Worm (Caenorhabditis elegans) whole organism, L1 larva: ENCODE results near the gene srj-42.

Source experiments
- C04F5.9 ChIP-seq: sonication (generic microtip); optimal IDR thresholded peaks from 2 replicates; lab custom pipeline; 2016; ENCODE audit warnings: missing genetic modification characterization, missing compliant biosample characterization
- C34B4.2 ChIP-seq: sonication (generic microtip); optimal IDR thresholded peaks from 2 replicates; lab custom pipeline; 2017; ENCODE audit warnings: mild to moderate bottlenecking, missing genetic modification characterization, missing compliant biosample characterization
- F16B12.6 ChIP-seq: fragments of 150-350 bp; optimal IDR thresholded peaks from 2 replicates; lab custom pipeline; 2014; ENCODE audit warnings: missing biosample characterization, missing genetic modification characterization
- Y116A8C.19 ChIP-seq: sonication (generic microtip); optimal IDR thresholded peaks from 2 replicates; lab custom pipeline; 2016; ENCODE audit warnings: missing compliant biosample characterization, missing genetic modification characterization, borderline replicate concordance
- alr-1 ChIP-seq: fragments of 200-800 bp; sonication (Bioruptor generic); optimal IDR thresholded peaks from 2 replicates; lab custom pipeline; 2018; ENCODE audit warnings: borderline replicate concordance, mild to moderate bottlenecking, missing genetic modification characterization, missing compliant biosample characterization
- aly-2 ChIP-seq: fragments of 150-350 bp; optimal IDR thresholded peaks from 2 replicates; lab custom pipeline; 2014; ENCODE audit warnings: missing biosample characterization, missing genetic modification characterization
- ama-1 ChIP-seq: fragments of 150-350 bp; optimal IDR thresholded peaks from 2 replicates; lab custom pipeline; 2014
- ceh-82 ChIP-seq, 3 experiments: fragments of 150-350 bp in 1 of 3; sonication (generic microtip) in 2 of 3; optimal IDR thresholded peaks; 2 replicates each; lab custom pipeline; 2014 to 2017; ENCODE audit warnings: missing biosample characterization in 3 of 3, missing genetic modification characterization in 3 of 3
- ces-1 ChIP-seq: fragments of 150-350 bp; optimal IDR thresholded peaks from 2 replicates; lab custom pipeline; 2014; ENCODE audit warnings: missing biosample characterization, missing genetic modification reagents, missing genetic modification characterization
- dpl-1 ChIP-seq, 3 experiments: fragments of 150-350 bp in 2 of 3; sonication (generic microtip) in 1 of 3; optimal IDR thresholded peaks; 2 replicates each; lab custom pipeline; 2014 to 2017; ENCODE audit warnings: missing biosample characterization in 3 of 3, missing genetic modification characterization in 3 of 3, missing genetic modification reagents in 3 of 3
- efl-1 ChIP-seq, 4 experiments: fragments of 150-350 bp; optimal IDR thresholded peaks in 3 of 4; peaks in 1 of 4; 1 replicate in 1 of 4; 2 replicates in 3 of 4; lab custom pipeline; 2014; ENCODE audit warnings: missing biosample characterization in 2 of 4, missing genetic modification characterization in 2 of 4, missing genetic modification reagents in 2 of 4
- egl-27 ChIP-seq, 2 experiments: fragments of 150-350 bp in 1 of 2; sonication (generic microtip); optimal IDR thresholded peaks; 3 replicates each; lab custom pipeline; 2017 to 2018; ENCODE audit warnings: missing biosample characterization in 2 of 2, missing genetic modification characterization in 2 of 2, missing genetic modification reagents in 2 of 2
- elt-3 ChIP-seq, 6 experiments: fragments of 150-350 bp in 1 of 6; sonication (generic microtip); optimal IDR thresholded peaks; 2 replicates each; lab custom pipeline; 2017 to 2018; ENCODE audit warnings: missing biosample characterization in 6 of 6, missing genetic modification characterization in 6 of 6, inconsistent platforms in 1 of 6
- fkh-8 ChIP-seq: sonication (generic microtip); optimal IDR thresholded peaks from 2 replicates; lab custom pipeline; 2016; ENCODE audit warnings: mild to moderate bottlenecking, missing genetic modification characterization, missing compliant biosample characterization
- fos-1 ChIP-seq: fragments of 150-350 bp; optimal IDR thresholded peaks from 2 replicates; lab custom pipeline; 2014; ENCODE audit warnings: missing biosample characterization, missing genetic modification characterization
- lin-13 ChIP-seq: fragments of 150-350 bp; optimal IDR thresholded peaks from 2 replicates; lab custom pipeline; 2014; ENCODE audit warnings: missing biosample characterization, missing genetic modification reagents, missing genetic modification characterization
- lin-15B ChIP-seq: fragments of 150-350 bp; sonication (generic microtip); optimal IDR thresholded peaks from 3 replicates; lab custom pipeline; 2014; ENCODE audit warnings: missing biosample characterization, missing genetic modification characterization
- lin-35 ChIP-seq, 2 experiments: fragments of 150-350 bp; optimal IDR thresholded peaks; 2 replicates each; lab custom pipeline; 2014; ENCODE audit warnings: missing biosample characterization in 2 of 2, missing genetic modification characterization in 2 of 2, missing genetic modification reagents in 2 of 2
- mab-9 ChIP-seq: fragments of 200-800 bp; sonication (Bioruptor generic); IDR thresholded peaks from 2 replicates; pipeline ENCODE4 v1.3.6; 2022; ENCODE audit warnings: missing genetic modification reagents, missing genetic modification characterization, missing compliant biosample characterization
- mep-1 ChIP-seq: fragments of 150-350 bp; optimal IDR thresholded peaks from 2 replicates; lab custom pipeline; 2014; ENCODE audit warnings: missing biosample characterization, missing genetic modification characterization
- nhr-11 ChIP-seq: fragments of 150-350 bp; optimal IDR thresholded peaks from 2 replicates; lab custom pipeline; 2014; ENCODE audit warnings: missing biosample characterization, missing genetic modification characterization
- nhr-19 ChIP-seq: fragments of 200-800 bp; sonication (Bioruptor generic); conservative IDR thresholded peaks from 2 replicates; pipeline ENCODE4 v1.3.6; 2022; ENCODE audit warnings: missing genetic modification characterization, missing compliant biosample characterization
- nhr-20 ChIP-seq: sonication (generic microtip); optimal IDR thresholded peaks from 2 replicates; lab custom pipeline; 2016; ENCODE audit warnings: mild to moderate bottlenecking, missing genetic modification characterization, missing compliant biosample characterization
- nhr-237 ChIP-seq: fragments of 150-350 bp; optimal IDR thresholded peaks from 2 replicates; lab custom pipeline; 2014; ENCODE audit warnings: missing biosample characterization, missing genetic modification characterization
- nhr-77 ChIP-seq: fragments of 150-350 bp; optimal IDR thresholded peaks from 2 replicates; lab custom pipeline; 2014; ENCODE audit warnings: missing biosample characterization, missing genetic modification characterization
- nhr-84 ChIP-seq: sonication (generic microtip); optimal IDR thresholded peaks from 2 replicates; lab custom pipeline; 2017; ENCODE audit warnings: missing biosample characterization, missing genetic modification characterization
- nhr-85 ChIP-seq: sonication (generic microtip); peaks from one replicate; lab custom pipeline; 2016; ENCODE audit warnings: missing genetic modification characterization, inconsistent platforms, missing compliant biosample characterization
- pag-3 ChIP-seq: sonication (generic microtip); optimal IDR thresholded peaks from 2 replicates; lab custom pipeline; 2017; ENCODE audit warnings: missing genetic modification characterization, mild to moderate bottlenecking, missing compliant biosample characterization, antibody characterized with exemption, borderline replicate concordance; ENCODE audit not compliant: insufficient read depth
- pax-3 ChIP-seq: fragments of 200-800 bp; sonication (Bioruptor generic); optimal IDR thresholded peaks from 2 replicates; lab custom pipeline; 2018; ENCODE audit warnings: mild to moderate bottlenecking, missing genetic modification characterization, moderate library complexity, missing compliant biosample characterization
- rnt-1 ChIP-seq: sonication (generic microtip); optimal IDR thresholded peaks from 2 replicates; lab custom pipeline; 2016; ENCODE audit warnings: mild to moderate bottlenecking, missing genetic modification characterization, moderate library complexity, missing compliant biosample characterization
- snpc-4 ChIP-seq: fragments of 150-350 bp; optimal IDR thresholded peaks from 2 replicates; lab custom pipeline; 2014; ENCODE audit warnings: missing biosample characterization, missing genetic modification characterization
- snu-23 ChIP-seq: sonication (generic microtip); optimal IDR thresholded peaks from 2 replicates; lab custom pipeline; 2016; ENCODE audit warnings: missing genetic modification characterization, missing compliant biosample characterization
- sox-4 ChIP-seq: sonication (generic microtip); optimal IDR thresholded peaks from 2 replicates; lab custom pipeline; 2016; ENCODE audit warnings: missing genetic modification characterization, missing compliant biosample characterization
- sptf-1 ChIP-seq: fragments of 150-350 bp; optimal IDR thresholded peaks from 2 replicates; lab custom pipeline; 2014; ENCODE audit warnings: missing biosample characterization, missing genetic modification characterization
- sup-37 ChIP-seq: fragments of 200-800 bp; sonication (Bioruptor generic); optimal IDR thresholded peaks from 2 replicates; lab custom pipeline; 2018; ENCODE audit warnings: mild to moderate bottlenecking, missing genetic modification characterization, missing compliant biosample characterization
- swsn-7 ChIP-seq: sonication (generic microtip); optimal IDR thresholded peaks from 2 replicates; lab custom pipeline; 2016; ENCODE audit warnings: missing genetic modification characterization, missing compliant biosample characterization
- tlp-1 ChIP-seq: fragments of 150-350 bp; optimal IDR thresholded peaks from 2 replicates; lab custom pipeline; 2014; ENCODE audit warnings: missing biosample characterization, missing genetic modification characterization
- unc-130 ChIP-seq: fragments of 150-350 bp; optimal IDR thresholded peaks from 2 replicates; lab custom pipeline; 2017; ENCODE audit warnings: missing biosample characterization, missing genetic modification characterization, inconsistent platforms
- unc-62 ChIP-seq: fragments of 150-350 bp; optimal IDR thresholded peaks from 2 replicates; lab custom pipeline; 2014; ENCODE audit warnings: missing biosample characterization, missing genetic modification reagents, missing genetic modification characterization
- unc-86 ChIP-seq: sonication (generic microtip); optimal IDR thresholded peaks from 2 replicates; lab custom pipeline; 2016; ENCODE audit warnings: missing genetic modification characterization, missing compliant biosample characterization
- unc-98 ChIP-seq: fragments of 200-800 bp; sonication (Bioruptor generic); IDR thresholded peaks from 2 replicates; pipeline ENCODE4 v1.3.6; 2022; ENCODE audit warnings: missing genetic modification characterization, missing compliant biosample characterization
- vab-15 ChIP-seq: sonication (generic microtip); optimal IDR thresholded peaks from 2 replicates; lab custom pipeline; 2017; ENCODE audit warnings: missing genotype, mild to moderate bottlenecking, missing genetic modification characterization, missing compliant biosample characterization
- ztf-11 ChIP-seq, 2 experiments: sonication (generic microtip); optimal IDR thresholded peaks; 2 replicates each; lab custom pipeline; 2016 to 2017; ENCODE audit warnings: missing genetic modification characterization in 2 of 2, missing biosample characterization in 1 of 2, missing compliant biosample characterization in 1 of 2

The srj-42 gene

ce11 chrIV:15259548-15259947 is 7.5 kb upstream of the srj-42 start, which contains the start of gene Y73F8A.5 (continued):
- TF ChIP-seq ceh-82 (tag; optimal IDR thresholded peaks at IDR 0.05; lab: Kevin White, UChicago) = peak; percentile 27 to 58 (median 39)
- TF ChIP-seq nhr-19 (GFP tag; lab: Robert Waterston, UW) = no peak
- TF ChIP-seq nhr-84 (tag; lab: Kevin White, UChicago) = no peak
- TF ChIP-seq lin-35 (GFP tag; optimal IDR thresholded peaks at IDR 0.05; lab: Kevin White, UChicago) = no peak
- TF ChIP-seq nhr-11 = no peak
- no peak for TF ChIP-seq Y116A8C.19
- TF ChIP-seq nhr-237 (tag; lab: Kevin White, UChicago) = no peak
- no peak for TF ChIP-seq unc-98
- no peak for TF ChIP-seq unc-130 (tag; lab: Kevin White, UChicago)
- TF ChIP-seq vab-15 = no peak
- TF ChIP-seq F16B12.6 (tag; lab: Kevin White, UChicago) = no peak
- TF ChIP-seq snu-23 = no peak
- TF ChIP-seq efl-1 (optimal IDR thresholded peaks at IDR 0.05; lab: Kevin White, UChicago) = peak; percentile 31 to 53
- TF ChIP-seq efl-1 (GFP tag; optimal IDR thresholded peaks at IDR 0.05 in 1 of 2; lab: Kevin White, UChicago) = peak in 1 of 2 experiments; percentile 8
- no peak for TF ChIP-seq nhr-20
- TF ChIP-seq pax-3 = no peak
- TF ChIP-seq sptf-1 = no peak
- TF ChIP-seq sox-4 (tag; lab: Kevin White, UChicago) = no peak
- no peak for TF ChIP-seq aly-2 (tag; lab: Kevin White, UChicago)
- TF ChIP-seq ztf-11 (tag; optimal IDR thresholded peaks at IDR 0.05; lab: Kevin White, UChicago) = peak in 1 of 2 experiments; percentile 20
- TF ChIP-seq swsn-7 (tag; lab: Kevin White, UChicago) = peak; percentile 25
- TF ChIP-seq lin-15B = no peak
- TF ChIP-seq fos-1 = no peak
- TF ChIP-seq ces-1 (GFP tag; lab: Kevin White, UChicago) = no peak
- TF ChIP-seq fkh-8 = peak; percentile 49
- no peak for TF ChIP-seq elt-3 (tag; optimal IDR thresholded peaks at IDR 0.05; lab: Kevin White, UChicago)
- TF ChIP-seq ama-1 = no peak
- no peak for TF ChIP-seq nhr-85 (tag; lab: Kevin White, UChicago)
- TF ChIP-seq egl-27 (tag; optimal IDR thresholded peaks at IDR 0.05; lab: Kevin White, UChicago) = no peak
- TF ChIP-seq sup-37 (GFP tag; lab: Kevin White, UChicago) = no peak
- no peak for TF ChIP-seq tlp-1 (tag; lab: Kevin White, UChicago)
- TF ChIP-seq C04F5.9 (tag; lab: Kevin White, UChicago) = no peak

- TF ChIP-seq snu-23 (no peak), egl-27 (tag; optimal IDR thresholded peaks at IDR 0.05; lab: Kevin White, UChicago) (no peak), mep-1 (no peak), sup-37 (GFP tag; lab: Kevin White, UChicago) (no peak), lin-13 (GFP tag; lab: Kevin White, UChicago) (no peak), rnt-1 (tag; lab: Kevin White, UChicago) (no peak), swsn-7 (tag; lab: Kevin White, UChicago) (no peak), mab-9 (GFP tag; lab: Robert Waterston, UW) (no peak), dpl-1 (GFP tag; optimal IDR thresholded peaks at IDR 0.05; lab: Kevin White, UChicago) (no peak), nhr-77 (no peak), snpc-4 (tag; lab: Kevin White, UChicago) (no peak), ama-1 (no peak), nhr-85 (tag; lab: Kevin White, UChicago) (no peak), unc-86 (tag; lab: Kevin White, UChicago) (no peak), ces-1 (GFP tag; lab: Kevin White, UChicago) (no peak), C34B4.2 (no peak), nhr-20 (no peak), nhr-19 (GFP tag; lab: Robert Waterston, UW) (no peak), pag-3 (no peak)
These were observed 982 bp downstream of the srj-42 start for ce11 chrIV:15251075-15251474.

DNA sequence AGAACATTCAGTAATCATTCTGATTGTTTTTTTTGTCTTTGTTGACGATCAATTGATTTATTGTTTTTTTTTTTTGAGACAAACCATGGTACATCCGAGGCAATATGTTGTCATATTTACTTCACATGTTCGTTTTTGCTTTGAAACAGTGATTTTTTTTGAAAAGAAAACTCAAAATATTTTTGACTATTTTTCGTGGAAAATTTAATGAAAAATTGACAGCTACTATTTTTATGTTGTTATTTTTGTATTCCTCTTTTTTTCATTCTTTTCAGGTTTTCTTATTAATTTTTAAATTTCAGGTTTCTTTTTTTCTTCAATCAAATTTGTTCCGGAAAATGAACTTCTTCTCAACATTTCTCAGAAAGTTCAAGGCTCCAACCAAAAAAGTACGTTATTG is 6.4 kb downstream of the srj-42 start, which contains the start of gene Y73F8A.36:
Gene Y73F8A.36, plus strand, starts transcription at position 301 of the 400 bp plus-strand sequence.
- TF ChIP-seq alr-1 (tag; lab: Kevin White, UChicago) (no peak), unc-62 (GFP tag; lab: Kevin White, UChicago) (no peak), nhr-20 (no peak), ces-1 (GFP tag; lab: Kevin White, UChicago) (no peak), C04F5.9 (tag; lab: Kevin White, UChicago) (no peak)
